Worm (Caenorhabditis elegans) whole organism, L4/young adult: Measurements from ENCODE around the gene gbb-1.

ENCODE experiments used
- W03F9.2 ChIP-seq: fragments of 150-350 bp; optimal IDR thresholded peaks from 2 replicates; lab custom pipeline; 2014; ENCODE audit warnings: missing biosample characterization, missing genetic modification characterization
- him-1 ChIP-seq: sonication (generic microtip); optimal IDR thresholded peaks from 2 replicates; lab custom pipeline; 2016; ENCODE audit warnings: missing genotype, missing genetic modification reagents, missing genetic modification characterization, missing compliant biosample characterization

- TF ChIP-seq him-1 (tag; lab: Kevin White, UChicago) (no peak), W03F9.2 (tag; lab: Kevin White, UChicago) (no peak)
Measured at ce11 chrX:2978100-2978499, 20.4 kb downstream of the gbb-1 start.
